Worm (Caenorhabditis elegans): ENCODE measurements around the gene ZC487.1.

ZC487.1 gene

ce11 chrV:6722378-6722777 lies 4.9 kb upstream of the ZC487.1 start, which contains the start of gene ZC487.2:
ZC487.2 (minus strand) TSS chrV:6722478.
- TF ChIP-seq tab-1 (GFP tag; IDR thresholded peaks at IDR 0.05) (no peak), ztf-23 (GFP tag; IDR thresholded peaks at IDR 0.05) (no peak), flt-1 (GFP tag; IDR thresholded peaks at IDR 0.05) (no peak), med-1 (GFP tag; optimal IDR thresholded peaks at IDR 0.05; ENCODE audit: insufficient read depth) (no peak), cog-1 (tag; optimal IDR thresholded peaks at IDR 0.05) (no peak)

ce11 chrV:6726279-6726678 lies 1.0 kb upstream of the ZC487.1 start:
- TF ChIP-seq ztf-23 (GFP tag; IDR thresholded peaks at IDR 0.05) (no peak), ref-1 (GFP tag; conservative IDR thresholded peaks at IDR 0.05) (no peak), klf-2 (GFP tag; conservative IDR thresholded peaks at IDR 0.05) (no peak), T22C8.4 (GFP tag; IDR thresholded peaks at IDR 0.05) (no peak), flt-1 (GFP tag; IDR thresholded peaks at IDR 0.05) (no peak), tab-1 (GFP tag; IDR thresholded peaks at IDR 0.05) (no peak), cog-1 (tag; optimal IDR thresholded peaks at IDR 0.05) (no peak), ztf-29 (GFP tag; IDR thresholded peaks at IDR 0.05) (no peak), med-1 (GFP tag; optimal IDR thresholded peaks at IDR 0.05; ENCODE audit: insufficient read depth) (no peak)

ce11 chrV:6731594-6731993 lies 4.3 kb downstream of the ZC487.1 start, which contains the start of gene grl-9:
grl-9 (minus strand) TSS chrV:6731694.
- TF ChIP-seq tab-1 (GFP tag; IDR thresholded peaks at IDR 0.05) (no peak), cog-1 (tag; optimal IDR thresholded peaks at IDR 0.05) (no peak), klf-2 (GFP tag; conservative IDR thresholded peaks at IDR 0.05) (no peak), flt-1 (GFP tag; IDR thresholded peaks at IDR 0.05) (no peak), T22C8.4 (GFP tag; IDR thresholded peaks at IDR 0.05) (no peak), med-1 (GFP tag; optimal IDR thresholded peaks at IDR 0.05; ENCODE audit: insufficient read depth) (no peak), ztf-23 (GFP tag; IDR thresholded peaks at IDR 0.05) (no peak), ref-1 (GFP tag; conservative IDR thresholded peaks at IDR 0.05) (no peak), ztf-29 (GFP tag; IDR thresholded peaks at IDR 0.05) (no peak)

- TF ChIP-seq ztf-23 (GFP tag; IDR thresholded peaks at IDR 0.05) (no peak), tab-1 (GFP tag; IDR thresholded peaks at IDR 0.05) (no peak), ztf-29 (GFP tag; IDR thresholded peaks at IDR 0.05) (no peak), med-1 (GFP tag; optimal IDR thresholded peaks at IDR 0.05; ENCODE audit: insufficient read depth) (no peak), flt-1 (GFP tag; IDR thresholded peaks at IDR 0.05) (no peak), cog-1 (tag; optimal IDR thresholded peaks at IDR 0.05) (no peak), klf-2 (GFP tag; conservative IDR thresholded peaks at IDR 0.05) (no peak), T22C8.4 (GFP tag; IDR thresholded peaks at IDR 0.05) (no peak), ref-1 (GFP tag; conservative IDR thresholded peaks at IDR 0.05) (no peak)
These were observed 5.7 kb downstream of the ZC487.1 start, which contains the start of gene grl-8 for ce11 chrV:6732995-6733394. grl-8 (minus strand) TSS chrV:6733095.

- TF ChIP-seq med-1 (GFP tag; optimal IDR thresholded peaks at IDR 0.05; ENCODE audit: insufficient read depth) = no peak
- no peak for TF ChIP-seq ztf-29 (GFP tag; IDR thresholded peaks at IDR 0.05)
- no peak for TF ChIP-seq tab-1 (GFP tag; IDR thresholded peaks at IDR 0.05)
- TF ChIP-seq ztf-23 (GFP tag; IDR thresholded peaks at IDR 0.05) = no peak
- TF ChIP-seq ref-1 (GFP tag; conservative IDR thresholded peaks at IDR 0.05) = no peak
- no peak for TF ChIP-seq klf-2 (GFP tag; conservative IDR thresholded peaks at IDR 0.05)
- TF ChIP-seq T22C8.4 (GFP tag; IDR thresholded peaks at IDR 0.05) = no peak
- TF ChIP-seq cog-1 (tag; optimal IDR thresholded peaks at IDR 0.05) = no peak
- no peak for TF ChIP-seq flt-1 (GFP tag; IDR thresholded peaks at IDR 0.05)
These were observed 8.8 kb downstream of the ZC487.1 start for ce11 chrV:6736108-6736507.

- no peak for TF ChIP-seq ref-1 (GFP tag; conservative IDR thresholded peaks at IDR 0.05)
- TF ChIP-seq tab-1 (GFP tag; IDR thresholded peaks at IDR 0.05) = no peak
- TF ChIP-seq med-1 (GFP tag; optimal IDR thresholded peaks at IDR 0.05; ENCODE audit: insufficient read depth) = no peak
- no peak for TF ChIP-seq ztf-23 (GFP tag; IDR thresholded peaks at IDR 0.05)
- TF ChIP-seq cog-1 (tag; optimal IDR thresholded peaks at IDR 0.05) = no peak
- TF ChIP-seq T22C8.4 (GFP tag; IDR thresholded peaks at IDR 0.05) = no peak
- TF ChIP-seq klf-2 (GFP tag; conservative IDR thresholded peaks at IDR 0.05) = no peak
- TF ChIP-seq flt-1 (GFP tag; IDR thresholded peaks at IDR 0.05) = no peak
These were observed 9.6 kb downstream of the ZC487.1 start for ce11 chrV:6736877-6737276.

- TF ChIP-seq klf-2 (GFP tag; conservative IDR thresholded peaks at IDR 0.05) = no peak
- no peak for TF ChIP-seq ref-1 (GFP tag; conservative IDR thresholded peaks at IDR 0.05)
- no peak for TF ChIP-seq T22C8.4 (GFP tag; IDR thresholded peaks at IDR 0.05)
- TF ChIP-seq cog-1 (tag; optimal IDR thresholded peaks at IDR 0.05) = no peak
- no peak for TF ChIP-seq med-1 (GFP tag; optimal IDR thresholded peaks at IDR 0.05; ENCODE audit: insufficient read depth)
- TF ChIP-seq tab-1 (GFP tag; IDR thresholded peaks at IDR 0.05) = no peak
- no peak for TF ChIP-seq flt-1 (GFP tag; IDR thresholded peaks at IDR 0.05)
- TF ChIP-seq ztf-23 (GFP tag; IDR thresholded peaks at IDR 0.05) = no peak
- TF ChIP-seq ztf-29 (GFP tag; IDR thresholded peaks at IDR 0.05) = no peak
These were observed 17.5 kb downstream of the ZC487.1 start, which contains the start of gene T25F10.3 for ce11 chrV:6744774-6745173. T25F10.3 (plus strand) TSS chrV:6745081.

ce11 chrV:6751493-6752100 lies 24.3 kb downstream of the ZC487.1 start:
- TF ChIP-seq klf-2 (GFP tag; conservative IDR thresholded peaks at IDR 0.05) (0 out of 2 replicates have a peak, but pooled peaks have one; percentile 16), ref-1 (GFP tag; conservative IDR thresholded peaks at IDR 0.05) (no peak)

- TF ChIP-seq med-1 (GFP tag; optimal IDR thresholded peaks at IDR 0.05; ENCODE audit: insufficient read depth) (no peak), ztf-29 (GFP tag; IDR thresholded peaks at IDR 0.05) (no peak), ztf-23 (GFP tag; IDR thresholded peaks at IDR 0.05) (no peak), cog-1 (tag; optimal IDR thresholded peaks at IDR 0.05) (no peak), flt-1 (GFP tag; IDR thresholded peaks at IDR 0.05) (no peak), klf-2 (GFP tag; conservative IDR thresholded peaks at IDR 0.05) (no peak), ref-1 (GFP tag; conservative IDR thresholded peaks at IDR 0.05) (no peak), T22C8.4 (GFP tag; IDR thresholded peaks at IDR 0.05) (no peak), tab-1 (GFP tag; IDR thresholded peaks at IDR 0.05) (no peak)
These were observed 25.9 kb downstream of the ZC487.1 start for ce11 chrV:6753257-6753656.

- no peak for TF ChIP-seq tab-1 (GFP tag; IDR thresholded peaks at IDR 0.05)
- TF ChIP-seq med-1 (GFP tag; optimal IDR thresholded peaks at IDR 0.05; ENCODE audit: insufficient read depth) = no peak
- no peak for TF ChIP-seq cog-1 (tag; optimal IDR thresholded peaks at IDR 0.05)
- no peak for TF ChIP-seq flt-1 (GFP tag; IDR thresholded peaks at IDR 0.05)
- TF ChIP-seq ztf-29 (GFP tag; IDR thresholded peaks at IDR 0.05) = no peak
- no peak for TF ChIP-seq klf-2 (GFP tag; conservative IDR thresholded peaks at IDR 0.05)
- no peak for TF ChIP-seq ref-1 (GFP tag; conservative IDR thresholded peaks at IDR 0.05)
- no peak for TF ChIP-seq ztf-23 (GFP tag; IDR thresholded peaks at IDR 0.05)
- no peak for TF ChIP-seq T22C8.4 (GFP tag; IDR thresholded peaks at IDR 0.05)
These were observed 30.7 kb downstream of the ZC487.1 start, which contains the start of gene dbl-1 for ce11 chrV:6758017-6758416. dbl-1 (plus strand) TSS chrV:6758135.
